Fruit fly (Drosophila melanogaster): ENCODE data around the gene CG13063.

DNA sequence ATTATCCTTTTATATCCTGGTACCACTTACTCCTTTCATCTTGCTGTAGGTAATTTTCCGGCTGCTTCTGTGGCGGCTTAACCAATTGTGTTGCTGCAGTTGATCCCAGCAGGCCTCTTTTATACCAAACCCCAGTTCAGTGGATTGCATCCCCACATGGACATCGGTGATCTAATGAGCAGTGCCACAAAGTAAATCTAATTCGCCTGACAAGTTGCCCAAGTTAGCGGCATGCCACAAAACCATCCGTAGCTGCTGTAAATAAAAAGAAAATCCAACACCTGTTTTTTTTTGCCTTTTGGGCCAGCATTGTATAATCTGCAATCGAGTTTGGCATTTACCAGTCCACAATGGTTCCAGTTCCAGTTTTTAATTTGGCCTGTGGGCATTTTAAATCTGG is 27.2 kb upstream of the CG13063 start, which contains the start of gene CG13050:
- no peak for TF ChIP-seq CG8478 (optimal IDR thresholded peaks at IDR 0.05)
- TF ChIP-seq CTCF (optimal IDR thresholded peaks at IDR 0.05), result no peak

All from S2 (cell line).